Fruit fly (Drosophila melanogaster) whole organism, embryonic: ENCODE measurements around the gene CG14102.

Source experiments
- BtbVII ChIP-seq: fragments of 200-800 bp; sonication (Bioruptor generic); optimal IDR thresholded peaks from 3 replicates; lab custom pipeline; 2017; ENCODE audit warnings: missing biosample characterization, mild to moderate bottlenecking, missing genetic modification characterization
- Bteb2 ChIP-seq: fragments of 200-800 bp; sonication (Bioruptor generic); optimal IDR thresholded peaks from 2 replicates; lab custom pipeline; 2016; ENCODE audit warnings: missing biosample characterization, missing genetic modification characterization
- CG10209 ChIP-seq: fragments of 200-800 bp; sonication (Bioruptor generic); optimal IDR thresholded peaks from 3 replicates; lab custom pipeline; 2017; ENCODE audit warnings: missing biosample characterization, mild to moderate bottlenecking, missing genetic modification characterization, missing genetic modification reagents
- CG10462 ChIP-seq: fragments of 200-800 bp; sonication (Bioruptor generic); optimal IDR thresholded peaks from 2 replicates; lab custom pipeline; 2016; ENCODE audit warnings: missing biosample characterization, missing genetic modification characterization
- CG10979 ChIP-seq: fragments of 200-800 bp; sonication (Bioruptor generic); optimal IDR thresholded peaks from 2 replicates; lab custom pipeline; 2018; ENCODE audit warnings: missing biosample characterization, mild to moderate bottlenecking, missing genetic modification characterization, moderate library complexity
- CG11695 ChIP-seq: fragments of 200-800 bp; sonication (Bioruptor generic); IDR thresholded peaks from 3 replicates; pipeline ENCODE4 v1.3.6; 2022; ENCODE audit warnings: missing biosample characterization, missing genetic modification characterization
- CG12391 ChIP-seq: fragments of 200-800 bp; sonication (Bioruptor generic); optimal IDR thresholded peaks from 3 replicates; lab custom pipeline; 2018; ENCODE audit warnings: missing biosample characterization, mild to moderate bottlenecking, missing genetic modification characterization, moderate library complexity
- CG12942 ChIP-seq: fragments of 200-800 bp; sonication (Bioruptor generic); optimal IDR thresholded peaks from 3 replicates; lab custom pipeline; 2016; ENCODE audit warnings: missing biosample characterization, missing genetic modification characterization
- CG2129 ChIP-seq: fragments of 200-800 bp; sonication (Bioruptor generic); IDR thresholded peaks from 2 replicates; pipeline ENCODE4 v1.3.6; 2022; ENCODE audit warnings: missing biosample characterization, missing genetic modification characterization; ENCODE audit not compliant: partially characterized antibody
- CG2678 ChIP-seq: fragments of 200-800 bp; sonication (Bioruptor generic); optimal IDR thresholded peaks from 3 replicates; lab custom pipeline; 2019; ENCODE audit warnings: missing biosample characterization, mild to moderate bottlenecking, missing genetic modification characterization, moderate library complexity
- CG2875 ChIP-seq: fragments of 200-800 bp; sonication (Bioruptor generic); optimal IDR thresholded peaks from 2 replicates; lab custom pipeline; 2017; ENCODE audit warnings: missing biosample characterization, mild to moderate bottlenecking, missing genetic modification characterization, missing genetic modification reagents
- CG31365 ChIP-seq: fragments of 200-800 bp; sonication (Bioruptor generic); optimal IDR thresholded peaks from 2 replicates; lab custom pipeline; 2018; ENCODE audit warnings: missing biosample characterization, mild to moderate bottlenecking, missing genetic modification characterization
- CG34422 ChIP-seq: fragments of 200-800 bp; sonication (Bioruptor generic); IDR thresholded peaks from 3 replicates; pipeline ENCODE4 v1.3.6; 2022; ENCODE audit warnings: missing biosample characterization, missing genetic modification characterization
- CG4424 ChIP-seq: fragments of 200-800 bp; sonication (Bioruptor generic); optimal IDR thresholded peaks from 3 replicates; lab custom pipeline; 2016; ENCODE audit warnings: missing biosample characterization, missing genetic modification characterization
- CG6254 ChIP-seq: fragments of 200-800 bp; sonication (Bioruptor generic); optimal IDR thresholded peaks from 3 replicates; lab custom pipeline; 2017; ENCODE audit warnings: mild to moderate bottlenecking, missing biosample characterization, missing genetic modification reagents, missing genetic modification characterization
- CG7372 ChIP-seq: fragments of 200-800 bp; sonication (Bioruptor generic); IDR thresholded peaks from 2 replicates; pipeline ENCODE4 v1.3.6; 2022; ENCODE audit warnings: missing biosample characterization, missing genetic modification characterization
- CG7556 ChIP-seq: fragments of 200-800 bp; sonication (Bioruptor generic); optimal IDR thresholded peaks from 2 replicates; lab custom pipeline; 2017; ENCODE audit warnings: missing biosample characterization, mild to moderate bottlenecking, missing genetic modification characterization
- CG8281 ChIP-seq: fragments of 200-800 bp; sonication (Bioruptor generic); optimal IDR thresholded peaks from 2 replicates; lab custom pipeline; 2018; ENCODE audit warnings: missing biosample characterization, mild to moderate bottlenecking, missing genetic modification characterization, moderate library complexity
- CG9609 ChIP-seq: fragments of 200-800 bp; sonication (Bioruptor generic); optimal IDR thresholded peaks from 3 replicates; lab custom pipeline; 2016; ENCODE audit warnings: missing biosample characterization, missing genetic modification characterization
- Doc2 ChIP-seq: fragments of 200-800 bp; sonication (Bioruptor generic); IDR thresholded peaks from 2 replicates; pipeline ENCODE4 v1.3.6; 2022; ENCODE audit warnings: missing biosample characterization, missing genetic modification characterization
- Gsc ChIP-seq: fragments of 200-800 bp; sonication (Bioruptor generic); IDR thresholded peaks from 2 replicates; pipeline ENCODE4 v1.3.6; 2022; ENCODE audit warnings: missing biosample characterization, missing genetic modification characterization
- Hey ChIP-seq: fragments of 200-800 bp; sonication (Bioruptor generic); optimal IDR thresholded peaks from 3 replicates; lab custom pipeline; 2018; ENCODE audit warnings: missing biosample characterization, mild to moderate bottlenecking, missing genetic modification characterization
- Hr78 ChIP-seq, 2 experiments: fragments of 200-800 bp in 1 of 2; fragments of >200 bp in 1 of 2; sonication (Bioruptor generic) in 1 of 2; optimal IDR thresholded peaks; 2 replicates each; lab custom pipeline; 2017 to 2019; ENCODE audit warnings: missing biosample characterization in 2 of 2, missing genetic modification characterization in 2 of 2, mild to moderate bottlenecking in 1 of 2, moderate library complexity in 1 of 2
- Hsf ChIP-seq: fragments of 200-800 bp; sonication (Bioruptor generic); optimal IDR thresholded peaks from 3 replicates; lab custom pipeline; 2016; ENCODE audit warnings: missing biosample characterization, missing genetic modification characterization
- Lpt ChIP-seq: fragments of >200 bp; optimal IDR thresholded peaks from 2 replicates; lab custom pipeline; 2018; ENCODE audit warnings: missing biosample characterization, missing genetic modification characterization
- Myb ChIP-seq: fragments of 200-800 bp; sonication (Bioruptor generic); optimal IDR thresholded peaks from 2 replicates; lab custom pipeline; 2016; ENCODE audit warnings: missing biosample characterization, missing genetic modification characterization
- Nf-YB ChIP-seq: fragments of 200-800 bp; sonication (Bioruptor generic); optimal IDR thresholded peaks from 3 replicates; lab custom pipeline; 2019; ENCODE audit warnings: missing biosample characterization, mild to moderate bottlenecking, missing genetic modification characterization, moderate library complexity
- Oaz ChIP-seq: fragments of 200-800 bp; sonication (Bioruptor generic); IDR thresholded peaks from 2 replicates; pipeline ENCODE4 v1.3.6; 2022; ENCODE audit warnings: missing biosample characterization, missing genetic modification characterization
- Ravus ChIP-seq: fragments of 200-800 bp; sonication (Bioruptor generic); IDR thresholded peaks from 2 replicates; pipeline ENCODE4 v1.3.6; 2022; ENCODE audit warnings: missing biosample characterization, missing genetic modification characterization
- Taf1 ChIP-seq: fragments of 200-800 bp; sonication (Bioruptor generic); IDR thresholded peaks from 2 replicates; pipeline ENCODE4 v1.3.6; 2022; ENCODE audit warnings: missing biosample characterization, missing genetic modification characterization
- ash1 ChIP-seq: fragments of 200-800 bp; sonication (Bioruptor generic); optimal IDR thresholded peaks from 2 replicates; lab custom pipeline; 2018; ENCODE audit warnings: missing biosample characterization, mild to moderate bottlenecking, missing genetic modification characterization
- bab2 ChIP-seq: fragments of 200-800 bp; sonication (Bioruptor generic); optimal IDR thresholded peaks from 2 replicates; lab custom pipeline; 2016; ENCODE audit warnings: missing biosample characterization, missing genetic modification characterization
- bcd ChIP-seq: fragments of 200-800 bp; sonication (Bioruptor generic); optimal IDR thresholded peaks from 2 replicates; lab custom pipeline; 2017; ENCODE audit warnings: missing biosample characterization, mild to moderate bottlenecking, missing genetic modification characterization
- chif ChIP-seq, 2 experiments: fragments of 200-800 bp; sonication (Bioruptor generic); optimal IDR thresholded peaks; 3 replicates each; lab custom pipeline; 2016; ENCODE audit warnings: missing biosample characterization in 2 of 2, missing genetic modification characterization in 2 of 2
- chn ChIP-seq: fragments of 200-800 bp; sonication (Bioruptor generic); optimal IDR thresholded peaks from 2 replicates; lab custom pipeline; 2016; ENCODE audit warnings: missing biosample characterization, missing genetic modification characterization
- crol ChIP-seq: fragments of 200-800 bp; sonication (Bioruptor generic); IDR thresholded peaks from 2 replicates; pipeline ENCODE4 v1.3.6; 2022; ENCODE audit warnings: missing biosample characterization, missing genetic modification characterization
- cwo ChIP-seq: fragments of 200-800 bp; sonication (Bioruptor generic); optimal IDR thresholded peaks from 3 replicates; lab custom pipeline; 2017; ENCODE audit warnings: missing biosample characterization, missing genetic modification characterization, mild to moderate bottlenecking, moderate library complexity, missing genetic modification reagents
- exex ChIP-seq: fragments of 200-800 bp; sonication (Bioruptor generic); optimal IDR thresholded peaks from 4 replicates; lab custom pipeline; 2018; ENCODE audit warnings: missing biosample characterization, mild to moderate bottlenecking, missing genetic modification characterization, moderate library complexity
- hbn ChIP-seq: fragments of 200-800 bp; sonication (Bioruptor generic); IDR thresholded peaks from 2 replicates; pipeline ENCODE4 v1.3.6; 2022; ENCODE audit warnings: missing biosample characterization, missing genetic modification characterization; ENCODE audit not compliant: partially characterized antibody
- knrl ChIP-seq: fragments of 200-800 bp; sonication (Bioruptor generic); IDR thresholded peaks from 3 replicates; pipeline ENCODE4 v1.3.6; 2022; ENCODE audit warnings: missing biosample characterization, missing genetic modification characterization; ENCODE audit not compliant: partially characterized antibody
- onecut ChIP-seq: fragments of 200-800 bp; sonication (Bioruptor generic); IDR thresholded peaks from 2 replicates; pipeline ENCODE4 v1.3.6; 2022; ENCODE audit warnings: missing biosample characterization, missing genetic modification characterization
- pita ChIP-seq: fragments of 200-800 bp; sonication (Bioruptor generic); optimal IDR thresholded peaks from 2 replicates; lab custom pipeline; 2017; ENCODE audit warnings: missing biosample characterization, mild to moderate bottlenecking, missing genetic modification characterization
- pzg ChIP-seq: fragments of 200-800 bp; sonication (Bioruptor generic); optimal IDR thresholded peaks from 3 replicates; lab custom pipeline; 2018; ENCODE audit warnings: missing biosample characterization, mild to moderate bottlenecking, missing genetic modification characterization, moderate library complexity
- ranshi ChIP-seq: fragments of 200-800 bp; sonication (Bioruptor generic); IDR thresholded peaks from 2 replicates; pipeline ENCODE4 v1.3.6; 2022; ENCODE audit warnings: missing biosample characterization, missing genetic modification characterization
- tup ChIP-seq: fragments of 200-800 bp; sonication (Bioruptor generic); optimal IDR thresholded peaks from 2 replicates; lab custom pipeline; 2016; ENCODE audit warnings: missing biosample characterization, mild to moderate bottlenecking, missing genetic modification characterization, moderate library complexity
- twi ChIP-seq: fragments of 200-800 bp; optimal IDR thresholded peaks from 2 replicates; lab custom pipeline; 2019; ENCODE audit warnings: missing biosample characterization, mild to moderate bottlenecking, missing genetic modification characterization, moderate library complexity
- tx ChIP-seq: fragments of 200-800 bp; sonication (Bioruptor generic); optimal IDR thresholded peaks from 2 replicates; lab custom pipeline; 2016; ENCODE audit warnings: missing biosample characterization, missing genetic modification characterization
- vnd ChIP-seq: fragments of 200-800 bp; sonication (Bioruptor generic); IDR thresholded peaks from 3 replicates; pipeline ENCODE4 v1.3.6; 2022; ENCODE audit warnings: missing biosample characterization, missing genetic modification characterization; ENCODE audit not compliant: partially characterized antibody
- wor ChIP-seq: fragments of 200-800 bp; sonication (Bioruptor generic); IDR thresholded peaks from 2 replicates; pipeline ENCODE4 v1.3.6; 2022; ENCODE audit warnings: missing biosample characterization, missing genetic modification characterization
- zf30C ChIP-seq: fragments of 200-800 bp; sonication (Bioruptor generic); optimal IDR thresholded peaks from 3 replicates; lab custom pipeline; 2018; ENCODE audit warnings: missing biosample characterization, mild to moderate bottlenecking, missing genetic modification characterization

Gene CG14102

DNA sequence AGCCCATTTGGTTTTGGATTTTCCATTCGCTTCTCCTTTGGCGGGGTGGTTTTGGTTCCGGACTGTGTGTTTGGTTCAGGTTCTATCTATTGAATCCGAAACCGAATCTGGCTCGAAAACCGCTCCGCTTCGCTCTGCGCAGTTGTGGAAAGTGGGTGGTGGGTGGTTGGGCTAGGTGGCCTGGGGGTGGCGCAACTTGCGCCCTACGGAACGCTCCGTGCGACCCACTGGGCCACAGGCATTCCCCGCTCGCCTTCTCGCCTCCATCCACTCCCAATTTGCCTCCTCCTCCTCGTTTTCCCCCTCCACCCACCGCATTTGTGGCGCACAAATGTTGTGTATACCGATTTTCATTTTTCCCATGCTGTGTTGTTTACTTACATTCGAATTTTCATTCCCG lies 17.6 kb upstream of the CG14102 start (continued):
- TF ChIP-seq bcd (no peak), CG7372 (GFP tag; lab: Robert Waterston, UW) (no peak), chn (GFP tag; lab: Kevin White, UChicago) (no peak), bab2 (GFP tag; lab: Kevin White, UChicago) (no peak), Taf1 (no peak), Hr78 (GFP tag; optimal IDR thresholded peaks at IDR 0.05; lab: Kevin White, UChicago) (no peak), ranshi (GFP tag; lab: Robert Waterston, UW) (no peak), CG7556 (GFP tag; lab: Kevin White, UChicago) (no peak), knrl (GFP tag; lab: Robert Waterston, UW) (no peak), pzg (GFP tag; lab: Kevin White, UChicago) (peak; percentile 23), Hey (no peak), ash1 (GFP tag; lab: Kevin White, UChicago) (no peak), CG12942 (GFP tag; lab: Kevin White, UChicago) (no peak), twi (no peak), onecut (GFP tag; lab: Robert Waterston, UW) (no peak), CG11695 (no peak), CG31365 (tag; lab: Kevin White, UChicago) (no peak), CG10209 (GFP tag; lab: Kevin White, UChicago) (no peak), pita (GFP tag; lab: Kevin White, UChicago) (no peak), tx (no peak), chif (GFP tag; optimal IDR thresholded peaks at IDR 0.05; lab: Kevin White, UChicago) (no peak), CG4424 (GFP tag; lab: Kevin White, UChicago) (no peak), Gsc (GFP tag; lab: Robert Waterston, UW) (no peak), Hsf (GFP tag; lab: Kevin White, UChicago) (no peak), CG10979 (tag; lab: Kevin White, UChicago) (no peak), CG8281 (tag; lab: Kevin White, UChicago) (no peak), Oaz (GFP tag; lab: Robert Waterston, UW) (no peak), vnd (GFP tag; lab: Robert Waterston, UW) (no peak), BtbVII (no peak), Ravus (GFP tag; lab: Robert Waterston, UW) (no peak), CG34422 (peak; percentile 10; the same call in 1 of the 3 replicates), crol (GFP tag; lab: Robert Waterston, UW) (peak; percentile 94)

dm6 chr3L:19817807-19818531 lies 16.9 kb upstream of the CG14102 start, which contains the start of the genes Fibp and Deaf1:
Gene Fibp (minus strand): TSS chr3L:19817967.
Gene Deaf1 (plus strand): TSS chr3L:19818174.
- TF ChIP-seq CG10462 (GFP tag; lab: Kevin White, UChicago) (peak; percentile 46), wor (GFP tag; lab: Robert Waterston, UW) (no peak), Lpt (GFP tag; lab: Kevin White, UChicago) (peak; percentile 25), cwo (GFP tag; lab: Kevin White, UChicago) (no peak), Nf-YB (GFP tag; lab: Kevin White, UChicago) (peak; percentile 35), CG2129 (GFP tag; lab: Robert Waterston, UW) (peak; percentile 89), tup (GFP tag; lab: Kevin White, UChicago) (no peak), CG6254 (GFP tag; lab: Kevin White, UChicago) (no peak), zf30C (GFP tag; lab: Kevin White, UChicago) (no peak), hbn (GFP tag; lab: Robert Waterston, UW) (peak; percentile 95), Bteb2 (peak; percentile 89), exex (tag; lab: Kevin White, UChicago) (peak; percentile 42), CG9609 (GFP tag; lab: Kevin White, UChicago) (peak; percentile 84), Doc2 (GFP tag; lab: Robert Waterston, UW) (no peak), CG12391 (tag; lab: Kevin White, UChicago) (peak; percentile 88), Myb (GFP tag; lab: Kevin White, UChicago) (peak; percentile 62), CG2875 (GFP tag; lab: Kevin White, UChicago) (peak; percentile 26), CG4424 (GFP tag; lab: Kevin White, UChicago) (peak; percentile 81), CG2678 (peak; percentile 80), pzg (GFP tag; lab: Kevin White, UChicago) (peak; percentile 80)
